Fruit fly (Drosophila melanogaster) whole organism: Measurements from ENCODE around the gene Use1.

Source experiments
- CG8478 ChIP-seq: fragments of >200 bp; optimal IDR thresholded peaks from 2 replicates; lab custom pipeline; 2018; ENCODE audit warnings: inconsistent platforms
- Dll ChIP-seq: fragments of >200 bp; optimal IDR thresholded peaks from 2 replicates; lab custom pipeline; 2017
- EcR ChIP-seq, 2 experiments: fragments of >200 bp; optimal IDR thresholded peaks; 2 replicates each; lab custom pipeline; 2017; ENCODE audit warnings: missing biosample characterization in 2 of 2, missing genetic modification characterization in 2 of 2, missing genetic modification reagents in 2 of 2
- pan ChIP-seq: fragments of >200 bp; optimal IDR thresholded peaks from 2 replicates; lab custom pipeline; 2017
- psq ChIP-seq: fragments of >200 bp; optimal IDR thresholded peaks from 2 replicates; lab custom pipeline; 2017
- usp ChIP-seq: fragments of >200 bp; optimal IDR thresholded peaks from 2 replicates; lab custom pipeline; 2017; ENCODE audit warnings: missing biosample characterization, missing genetic modification characterization, mixed read lengths

Gene Use1

DNA sequence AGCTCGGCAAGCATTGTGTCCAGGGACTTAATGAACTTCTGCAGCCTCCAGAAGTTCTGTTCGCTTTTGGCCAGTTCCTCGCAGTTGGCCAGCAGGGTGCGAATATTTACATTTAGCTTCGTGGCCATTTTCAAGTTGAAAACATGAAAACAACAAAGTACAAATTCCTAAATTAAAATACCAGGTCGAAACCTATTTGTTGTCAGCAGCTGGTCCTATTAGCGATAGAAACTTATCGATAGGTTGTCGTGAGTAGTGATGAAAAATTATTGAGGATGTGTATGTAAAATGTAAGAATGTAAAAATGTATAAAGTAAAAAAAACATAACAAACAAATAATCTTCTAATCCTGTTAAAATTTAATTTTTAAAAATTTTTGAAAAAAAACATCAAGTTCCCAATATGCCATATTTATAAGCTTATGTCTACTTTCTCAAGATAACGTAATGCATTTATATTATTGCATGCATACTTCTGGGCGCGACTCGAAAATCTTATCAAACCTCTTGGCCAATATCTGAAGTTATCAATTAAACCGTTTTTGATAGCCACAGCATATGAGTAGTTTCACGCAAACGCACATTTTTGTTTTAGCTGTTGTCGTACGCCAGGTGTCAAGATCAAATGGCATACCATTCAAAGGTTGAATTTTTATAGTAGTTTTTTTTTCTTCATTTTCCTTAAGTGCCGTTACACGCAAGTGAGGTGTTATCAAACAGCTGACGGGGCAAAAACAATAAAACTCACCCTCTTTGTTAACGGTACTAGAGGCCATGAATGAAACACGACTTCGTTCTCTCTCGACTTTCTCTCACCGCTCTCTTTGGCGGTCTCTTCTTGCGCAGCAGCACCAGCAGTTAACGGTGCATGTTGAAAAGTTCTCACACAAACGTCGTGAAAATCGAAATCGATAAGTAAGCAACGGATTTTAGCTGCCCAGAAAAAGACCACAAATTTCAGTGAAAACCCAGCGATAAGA is at the start of gene Use1, which contains the start of gene nwk:
Gene Use1 (minus strand): TSS at position 206 of the 979 bp plus-strand sequence.
Gene nwk (plus strand): TSS at position 885 of the 979 bp plus-strand sequence.
- TF ChIP-seq pan (no peak), psq (no peak), CG8478 (lab: Kevin White, UChicago) (no peak), EcR (GFP tag; optimal IDR thresholded peaks at IDR 0.05; lab: Kevin White, UChicago) (no peak), usp (GFP tag; lab: Kevin White, UChicago) (no peak), Dll (no peak)

DNA sequence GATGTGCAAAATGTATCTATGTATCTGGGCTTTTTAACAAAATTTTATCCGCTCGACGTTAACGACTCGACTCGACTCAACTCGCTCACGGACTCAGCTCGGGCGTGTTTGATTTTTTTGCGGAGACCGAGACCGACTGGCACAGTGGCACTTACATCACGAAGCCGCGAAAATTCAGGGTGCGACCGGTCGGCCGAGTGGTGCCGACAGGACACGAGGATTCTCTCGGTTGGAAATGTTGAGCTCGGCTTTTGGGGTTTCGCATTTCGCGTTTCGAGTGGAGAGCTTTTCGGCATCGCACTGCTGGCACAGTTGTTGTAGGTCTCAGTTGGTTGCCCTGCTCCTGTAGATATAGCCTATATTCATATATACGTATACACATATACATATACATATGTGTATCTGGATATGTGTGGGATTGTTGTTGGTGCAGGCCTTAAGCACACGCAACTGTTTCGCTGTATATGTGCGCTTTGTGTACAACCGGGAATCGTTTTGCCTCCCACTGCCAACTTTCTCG is 45.1 kb upstream of the Use1 start, which contains the start of gene Rdl:
Gene Rdl (minus strand): TSS at position 97 of the 520 bp plus-strand sequence.
- no peak for TF ChIP-seq usp (GFP tag; lab: Kevin White, UChicago)
- TF ChIP-seq psq, result no peak
- no peak for TF ChIP-seq EcR (GFP tag; optimal IDR thresholded peaks at IDR 0.05; lab: Kevin White, UChicago)
- TF ChIP-seq pan, result no peak

DNA sequence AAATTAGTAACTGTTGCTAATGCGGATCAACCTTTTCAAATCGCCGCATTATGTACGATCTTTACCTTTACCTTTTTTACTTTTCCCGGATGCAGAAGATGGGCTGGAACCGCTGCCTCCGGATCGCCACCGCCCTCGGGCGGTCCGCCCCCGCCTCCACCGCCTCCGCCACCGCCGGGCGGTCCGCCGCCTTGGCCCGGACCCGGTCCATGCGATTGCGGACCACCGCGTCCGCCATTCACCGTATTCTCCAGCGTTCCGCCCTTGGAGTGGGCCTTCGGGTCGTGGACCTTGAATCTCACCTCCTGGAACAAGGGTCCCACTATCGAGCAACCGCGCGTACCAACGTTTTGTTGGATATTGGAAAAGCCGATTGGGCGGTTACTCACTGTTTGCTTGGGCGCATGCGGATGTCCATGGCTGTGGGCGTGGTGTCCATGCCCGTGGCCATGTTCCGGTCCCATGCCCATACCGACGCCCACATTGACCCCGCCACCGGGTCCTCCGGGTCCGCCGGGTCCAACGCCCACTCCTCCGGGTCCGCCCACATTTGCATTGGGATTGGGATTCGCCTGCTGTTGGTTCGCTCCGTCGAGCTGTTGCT is 14.3 kb upstream of the Use1 start:
- no peak for TF ChIP-seq Dll
- TF ChIP-seq EcR (GFP tag; optimal IDR thresholded peaks at IDR 0.05; lab: Kevin White, UChicago), result no peak
- TF ChIP-seq psq, result no peak
- no peak for TF ChIP-seq CG8478 (lab: Kevin White, UChicago)
- no peak for TF ChIP-seq usp (GFP tag; lab: Kevin White, UChicago)
- no peak for TF ChIP-seq pan

DNA sequence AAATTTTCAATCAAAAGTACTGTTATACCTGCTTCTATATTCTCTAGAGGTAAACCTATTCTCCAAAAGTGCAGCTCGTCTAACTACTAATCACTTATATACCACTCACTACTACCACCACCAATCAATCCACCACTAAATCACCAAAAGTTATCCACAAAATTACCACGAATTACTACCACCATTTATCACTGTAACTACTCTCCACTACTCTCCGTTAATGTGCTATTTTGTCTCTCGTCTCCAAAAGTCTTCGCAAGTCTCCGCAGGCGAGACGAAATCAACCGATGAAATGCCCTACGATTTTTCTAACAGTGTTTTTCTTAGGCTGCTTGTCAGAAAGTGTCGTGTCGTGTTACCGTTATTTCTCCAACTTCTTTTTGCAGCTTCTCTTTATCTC is 5.0 kb upstream of the Use1 start:
- TF ChIP-seq pan, result no peak
- no peak for TF ChIP-seq CG8478 (lab: Kevin White, UChicago)
- TF ChIP-seq Dll, result no peak
- no peak for TF ChIP-seq EcR (GFP tag; optimal IDR thresholded peaks at IDR 0.05; lab: Kevin White, UChicago)
- TF ChIP-seq psq, result no peak

DNA sequence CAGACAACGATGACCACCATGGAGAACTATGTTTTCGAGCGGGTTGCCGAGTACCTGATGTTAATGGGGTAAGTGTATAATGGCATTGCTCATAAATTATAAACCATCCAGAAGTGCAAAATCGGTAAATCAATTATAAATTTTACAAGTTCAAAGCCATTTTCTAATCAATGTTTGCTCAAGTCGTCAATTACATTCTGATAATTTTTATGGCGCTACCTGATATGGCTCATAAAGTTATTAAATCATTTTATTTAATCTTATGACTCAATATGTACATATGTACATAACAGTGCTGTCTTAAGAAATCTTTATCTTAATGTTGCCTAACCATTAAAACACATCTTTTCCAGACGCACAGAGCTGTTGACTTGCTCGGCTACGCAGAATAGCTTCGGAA is 2.6 kb upstream of the Use1 start:
- TF ChIP-seq Dll (no peak), CG8478 (lab: Kevin White, UChicago) (no peak), pan (no peak)

DNA sequence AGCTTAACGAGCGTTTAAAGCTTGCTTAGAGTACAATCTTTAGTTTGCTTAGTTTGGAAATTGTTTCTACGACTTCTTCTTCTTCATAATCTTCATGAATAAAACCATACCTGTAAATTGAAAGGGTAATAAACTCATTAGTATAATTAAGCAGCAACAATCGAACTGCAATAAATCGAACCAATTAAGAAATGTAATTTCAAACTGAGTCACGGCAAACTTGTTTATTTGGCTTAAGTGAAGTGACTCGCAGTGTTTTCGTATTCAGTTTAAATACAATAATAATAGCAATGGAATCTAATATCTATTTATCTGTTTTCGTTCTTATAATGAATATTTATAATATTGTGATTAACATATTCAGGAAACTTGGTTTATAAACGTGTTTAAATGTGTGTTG is 1.2 kb downstream of the Use1 start:
- TF ChIP-seq EcR (GFP tag; optimal IDR thresholded peaks at IDR 0.05; lab: Kevin White, UChicago) (no peak), pan (no peak), CG8478 (lab: Kevin White, UChicago) (no peak), Dll (no peak), psq (no peak), usp (GFP tag; lab: Kevin White, UChicago) (no peak)

DNA sequence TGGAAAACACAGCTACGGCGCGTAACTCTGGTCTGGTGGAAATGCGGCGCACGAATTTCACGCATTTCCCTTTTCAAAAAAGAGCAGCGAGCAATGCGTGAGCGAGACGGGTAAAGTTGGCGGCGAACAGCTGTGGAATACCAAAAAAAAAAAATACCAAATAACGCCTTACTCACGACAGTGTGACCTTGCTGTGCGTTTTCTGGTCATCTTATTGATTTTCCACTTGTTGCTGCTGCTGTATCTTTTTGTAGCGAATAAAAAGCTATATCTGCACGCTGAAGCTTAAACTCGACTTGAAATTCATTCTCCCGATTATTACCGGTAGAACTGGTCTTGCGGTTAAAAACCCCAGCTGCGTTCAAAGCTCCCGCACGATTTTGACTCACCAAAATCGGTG is 2.6 kb downstream of the Use1 start, which contains the start of the genes bol and Dhpr:
Gene bol (minus strand): TSS at position 57 of the 400 bp plus-strand sequence.
Gene Dhpr (plus strand): TSS at position 212 of the 400 bp plus-strand sequence.
- no peak for TF ChIP-seq psq
- no peak for TF ChIP-seq CG8478 (lab: Kevin White, UChicago)
- no peak for TF ChIP-seq usp (GFP tag; lab: Kevin White, UChicago)
- no peak for TF ChIP-seq pan
- TF ChIP-seq Dll, result no peak
- TF ChIP-seq EcR (GFP tag; optimal IDR thresholded peaks at IDR 0.05; lab: Kevin White, UChicago), result no peak

DNA sequence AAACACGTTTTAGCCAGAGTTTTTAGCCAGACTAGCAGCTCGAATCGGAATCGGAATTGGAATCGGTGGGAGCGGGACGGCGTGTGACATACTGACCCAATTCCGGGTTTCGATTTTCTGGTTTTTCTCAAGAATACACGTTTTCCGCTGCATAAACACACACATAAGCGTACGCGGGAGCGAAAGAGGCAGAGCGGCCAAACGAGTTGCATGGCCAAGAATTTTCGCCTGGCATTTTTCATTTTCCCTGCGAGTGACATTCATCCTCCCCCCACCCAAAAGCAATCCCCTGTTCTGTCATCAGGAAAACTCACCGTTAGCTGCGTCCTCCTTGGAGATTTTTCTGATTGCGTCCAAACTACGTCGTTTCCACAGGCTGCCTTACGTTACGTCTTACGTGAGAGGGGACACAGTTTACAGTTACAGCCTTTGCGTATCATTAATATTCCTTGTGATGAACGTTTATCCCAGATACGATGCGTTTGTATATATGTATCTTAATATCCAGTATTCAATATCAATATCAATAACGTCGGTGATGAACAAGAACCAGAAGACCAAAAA is 7.3 kb downstream of the Use1 start:
- TF ChIP-seq usp (GFP tag; lab: Kevin White, UChicago) (no peak), Dll (no peak)

DNA sequence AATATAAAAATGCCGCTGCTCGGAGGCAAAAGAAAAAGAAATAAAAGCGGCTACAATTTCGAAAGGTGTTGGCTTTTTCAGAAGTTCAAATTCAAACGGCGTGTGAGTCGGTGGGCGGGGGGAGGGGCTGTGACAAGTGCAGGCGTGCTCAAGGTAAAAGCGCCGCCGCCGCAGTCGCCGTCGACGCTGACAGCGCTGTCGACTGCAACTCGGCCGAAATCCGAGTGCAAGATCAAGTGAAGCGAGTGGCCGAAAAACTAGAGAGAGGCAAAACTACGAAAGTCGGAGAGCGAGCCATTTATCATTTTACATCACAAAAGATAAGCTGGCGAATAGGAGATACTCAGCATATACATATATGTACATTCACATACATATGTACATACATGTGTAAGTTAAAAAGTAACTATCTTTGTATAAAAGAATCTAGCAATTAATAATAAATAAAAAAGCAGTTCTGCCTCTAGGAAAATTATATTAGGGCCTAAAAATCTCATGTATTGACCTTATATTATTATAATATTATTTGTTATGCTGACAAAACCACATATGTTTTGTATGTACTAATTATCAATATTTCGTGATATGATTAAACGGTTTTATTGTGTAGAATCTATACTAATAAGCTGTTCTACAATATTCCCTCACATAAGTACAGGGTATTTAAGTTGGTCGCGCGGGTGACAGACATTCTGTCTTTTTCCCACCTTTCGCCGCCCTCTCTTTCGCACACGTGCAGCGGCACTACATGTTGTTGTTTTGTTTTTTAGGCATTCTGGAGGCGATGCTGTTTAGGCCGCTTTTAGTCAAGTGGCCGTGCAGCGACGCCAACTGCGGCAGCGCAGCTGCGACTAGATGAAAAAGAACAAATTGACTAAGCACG is 8.0 kb downstream of the Use1 start:
- TF ChIP-seq psq (no peak), Dll (no peak), usp (GFP tag; lab: Kevin White, UChicago) (no peak), pan (no peak), EcR (GFP tag; optimal IDR thresholded peaks at IDR 0.05; lab: Kevin White, UChicago) (no peak), CG8478 (lab: Kevin White, UChicago) (no peak)

DNA sequence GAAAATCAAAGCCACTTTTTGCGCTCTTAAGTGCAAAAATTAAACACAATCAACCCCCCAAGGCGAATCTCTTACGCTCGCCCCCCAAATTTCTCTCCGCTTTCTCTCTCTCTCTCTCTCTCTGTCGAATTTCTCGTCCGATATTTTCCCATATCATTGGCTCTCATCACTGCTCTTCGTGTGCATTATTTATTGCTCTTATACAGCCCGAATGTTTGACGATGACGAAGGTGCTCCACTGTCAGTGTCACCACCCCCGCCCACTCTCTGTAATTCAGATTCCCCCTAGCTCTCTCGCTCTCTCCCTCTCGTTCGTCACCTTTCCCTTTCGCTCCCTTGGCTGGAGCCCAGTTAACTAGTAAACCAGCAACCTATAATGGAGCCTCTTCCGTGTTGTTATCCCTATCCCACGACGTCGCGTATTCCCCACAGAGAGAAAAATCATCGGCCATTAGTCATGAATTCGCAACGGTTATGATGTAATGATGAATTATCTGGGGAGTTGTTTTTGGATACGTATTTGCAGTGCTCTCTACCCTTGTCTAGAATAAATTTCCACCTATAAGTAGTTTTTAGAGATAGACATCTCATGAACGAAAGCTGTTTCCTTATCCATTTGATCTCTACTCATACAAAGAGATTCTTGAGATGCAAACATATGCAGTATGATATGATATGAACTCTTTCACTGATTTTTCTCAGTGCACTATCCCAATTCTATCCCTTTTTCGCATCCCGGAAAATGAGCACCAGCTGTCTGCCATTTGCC is 9.1 kb downstream of the Use1 start:
- TF ChIP-seq Dll (peak; percentile 61), EcR (GFP tag; optimal IDR thresholded peaks at IDR 0.05; lab: Kevin White, UChicago) (no peak)
